Worm (Caenorhabditis elegans) whole organism, young adult: Measurements from ENCODE around the gene tag-124.

Source experiments
- C06A6.2 ChIP-seq: fragments of 200-800 bp; sonication (Bioruptor generic); conservative IDR thresholded peaks from 2 replicates; pipeline ENCODE4 v1.3.6; 2022; ENCODE audit warnings: missing genetic modification characterization, missing compliant biosample characterization
- C17E4.6 ChIP-seq: fragments of 200-800 bp; sonication (Bioruptor generic); IDR thresholded peaks from 2 replicates; pipeline ENCODE4 v1.3.6; 2022; ENCODE audit warnings: missing genetic modification reagents, missing genetic modification characterization, missing compliant biosample characterization
- D2030.7 ChIP-seq: fragments of 200-800 bp; sonication (Bioruptor generic); IDR thresholded peaks from 2 replicates; pipeline ENCODE4 v1.3.6; 2022; ENCODE audit warnings: missing genetic modification reagents, missing genetic modification characterization, missing compliant biosample characterization
- F23B12.7 ChIP-seq: sonication (generic microtip); optimal IDR thresholded peaks from 2 replicates; lab custom pipeline; 2017; ENCODE audit warnings: missing genetic modification characterization, mild to moderate bottlenecking, missing compliant biosample characterization, antibody characterized with exemption, moderate library complexity; ENCODE audit not compliant: insufficient read depth
- F33H1.4 ChIP-seq: fragments of 200-800 bp; sonication (Bioruptor generic); IDR thresholded peaks from 2 replicates; pipeline ENCODE4 v1.3.6; 2022; ENCODE audit warnings: missing genetic modification reagents, missing genetic modification characterization, missing compliant biosample characterization
- F37B4.10 ChIP-seq: fragments of 200-800 bp; sonication (Bioruptor generic); IDR thresholded peaks from 2 replicates; pipeline ENCODE4 v1.3.6; 2022; ENCODE audit warnings: missing genetic modification characterization, missing compliant biosample characterization
- F39B2.1 ChIP-seq: fragments of 200-800 bp; sonication (Bioruptor generic); IDR thresholded peaks from 2 replicates; pipeline ENCODE4 v1.3.6; 2022; ENCODE audit warnings: missing genetic modification reagents, missing genetic modification characterization, missing compliant biosample characterization
- F52B5.7 ChIP-seq: sonication (generic microtip); optimal IDR thresholded peaks from 2 replicates; lab custom pipeline; 2016; ENCODE audit warnings: mild to moderate bottlenecking, missing genetic modification characterization, missing compliant biosample characterization
- F57A8.1 ChIP-seq: fragments of 200-800 bp; sonication (Bioruptor generic); optimal IDR thresholded peaks from 2 replicates; lab custom pipeline; 2018; ENCODE audit warnings: mild to moderate bottlenecking, missing genetic modification characterization, moderate library complexity, missing compliant biosample characterization
- T07F8.4 ChIP-seq: sonication (generic microtip); optimal IDR thresholded peaks from 2 replicates; lab custom pipeline; 2016; ENCODE audit warnings: mild to moderate bottlenecking, missing genetic modification characterization, moderate library complexity, missing compliant biosample characterization
- T26A5.8 ChIP-seq: sonication (generic microtip); optimal IDR thresholded peaks from 2 replicates; lab custom pipeline; 2016; ENCODE audit warnings: missing genetic modification characterization, missing compliant biosample characterization
- Y53F4B.3 ChIP-seq: fragments of 200-800 bp; sonication (Bioruptor generic); IDR thresholded peaks from 2 replicates; pipeline ENCODE4 v1.3.6; 2022; ENCODE audit warnings: missing genetic modification reagents, missing genetic modification characterization, missing compliant biosample characterization
- ama-1 ChIP-seq, 3 experiments: fragments of 150-350 bp in 1 of 3; sonication (generic microtip) in 2 of 3; optimal IDR thresholded peaks; 2 replicates each; lab custom pipeline; 2014 to 2018; ENCODE audit warnings: missing biosample characterization in 2 of 3, missing genetic modification characterization in 2 of 3, missing genetic modification reagents in 2 of 3
- aptf-3 ChIP-seq: fragments of 200-800 bp; sonication (Bioruptor generic); IDR thresholded peaks from 2 replicates; pipeline ENCODE4 v1.3.6; 2022; ENCODE audit warnings: missing genetic modification characterization, missing compliant biosample characterization
- attf-6 ChIP-seq: fragments of 200-800 bp; sonication (Bioruptor generic); IDR thresholded peaks from 2 replicates; pipeline ENCODE4 v1.3.6; 2022; ENCODE audit warnings: missing genetic modification reagents, missing genetic modification characterization, missing compliant biosample characterization
- bed-1 ChIP-seq: fragments of 200-800 bp; sonication (Bioruptor generic); IDR thresholded peaks from 2 replicates; pipeline ENCODE4 v1.3.6; 2022; ENCODE audit warnings: missing genetic modification reagents, missing genetic modification characterization, missing compliant biosample characterization
- bed-2 ChIP-seq: fragments of 200-800 bp; sonication (Bioruptor generic); IDR thresholded peaks from 2 replicates; pipeline ENCODE4 v1.3.6; 2022; ENCODE audit warnings: missing genetic modification reagents, missing genetic modification characterization, missing compliant biosample characterization
- ccch-3 ChIP-seq: fragments of 200-800 bp; sonication (Bioruptor generic); optimal IDR thresholded peaks from 2 replicates; lab custom pipeline; 2018; ENCODE audit warnings: mild to moderate bottlenecking, missing genetic modification characterization, missing compliant biosample characterization
- cebp-1 ChIP-seq, 2 experiments: fragments of 200-800 bp in 1 of 2; sonication (Bioruptor generic) in 1 of 2; sonication (generic microtip) in 1 of 2; IDR thresholded peaks in 1 of 2; optimal IDR thresholded peaks in 1 of 2; 2 replicates each; pipeline versions ENCODE4 v1.3.6 to Lab custom; 2017 to 2022; ENCODE audit warnings: missing compliant biosample characterization in 2 of 2, missing genetic modification characterization in 2 of 2, mild to moderate bottlenecking in 1 of 2, missing genetic modification reagents in 1 of 2, moderate library complexity in 1 of 2
- ceh-40 ChIP-seq: fragments of 200-800 bp; sonication (Bioruptor generic); IDR thresholded peaks from 2 replicates; pipeline ENCODE4 v1.3.6; 2022; ENCODE audit warnings: missing genetic modification characterization, missing compliant biosample characterization
- dox-1 ChIP-seq: fragments of 200-800 bp; sonication (Bioruptor generic); IDR thresholded peaks from 2 replicates; pipeline ENCODE4 v1.3.6; 2022; ENCODE audit warnings: missing genetic modification reagents, missing genetic modification characterization, missing compliant biosample characterization
- efl-1 ChIP-seq: fragments of 150-350 bp; optimal IDR thresholded peaks from 2 replicates; lab custom pipeline; 2014; ENCODE audit warnings: missing biosample characterization, missing genetic modification reagents, missing genetic modification characterization
- egrh-3 ChIP-seq: fragments of 200-800 bp; sonication (Bioruptor generic); IDR thresholded peaks from 2 replicates; pipeline ENCODE4 v1.3.6; 2022; ENCODE audit warnings: missing genetic modification reagents, missing genetic modification characterization, missing compliant biosample characterization
- gei-17 ChIP-seq: fragments of 200-800 bp; sonication (Bioruptor generic); optimal IDR thresholded peaks from 2 replicates; lab custom pipeline; 2018; ENCODE audit warnings: mild to moderate bottlenecking, missing genetic modification characterization, missing compliant biosample characterization
- hmg-1.2 ChIP-seq: fragments of 200-800 bp; sonication (Bioruptor generic); IDR thresholded peaks from 2 replicates; pipeline ENCODE4 v1.3.6; 2022; ENCODE audit warnings: missing genetic modification reagents, missing genetic modification characterization, missing compliant biosample characterization
- lag-1 ChIP-seq: fragments of 200-800 bp; sonication (Bioruptor generic); IDR thresholded peaks from 2 replicates; pipeline ENCODE4 v1.3.6; 2022; ENCODE audit warnings: missing genetic modification reagents, missing genetic modification characterization, missing compliant biosample characterization
- lin-35 ChIP-seq, 3 experiments: fragments of 150-350 bp in 2 of 3; sonication (generic microtip) in 1 of 3; optimal IDR thresholded peaks; 2 replicates each; lab custom pipeline; 2014 to 2018; ENCODE audit warnings: missing biosample characterization in 3 of 3, missing genetic modification characterization in 3 of 3, missing genetic modification reagents in 3 of 3
- lsl-1 ChIP-seq: fragments of 200-800 bp; sonication (Bioruptor generic); optimal IDR thresholded peaks from 2 replicates; lab custom pipeline; 2018; ENCODE audit warnings: mild to moderate bottlenecking, missing genetic modification characterization, moderate library complexity, missing compliant biosample characterization
- madf-6 ChIP-seq: fragments of 200-800 bp; sonication (Bioruptor generic); IDR thresholded peaks from 2 replicates; pipeline ENCODE4 v1.3.6; 2022; ENCODE audit warnings: missing genetic modification reagents, missing genetic modification characterization, missing compliant biosample characterization
- madf-8 ChIP-seq: fragments of 200-800 bp; sonication (Bioruptor generic); conservative IDR thresholded peaks from 2 replicates; pipeline ENCODE4 v1.3.6; 2022; ENCODE audit warnings: missing genetic modification reagents, missing genetic modification characterization, missing compliant biosample characterization
- mcd-1 ChIP-seq: fragments of 200-800 bp; sonication (Bioruptor generic); IDR thresholded peaks from 2 replicates; pipeline ENCODE4 v1.3.6; 2022; ENCODE audit warnings: missing genetic modification reagents, missing genetic modification characterization, missing compliant biosample characterization
- mes-4 ChIP-seq: sonication (generic microtip); optimal IDR thresholded peaks from 2 replicates; lab custom pipeline; 2016; ENCODE audit warnings: missing genotype, missing genetic modification characterization, missing compliant biosample characterization
- nfyb-1 ChIP-seq: fragments of 200-800 bp; sonication (Bioruptor generic); IDR thresholded peaks from 2 replicates; pipeline ENCODE4 v1.3.6; 2022; ENCODE audit warnings: missing genetic modification reagents, missing genetic modification characterization, missing compliant biosample characterization
- rcor-1 ChIP-seq: fragments of 200-800 bp; sonication (Bioruptor generic); IDR thresholded peaks from 2 replicates; pipeline ENCODE4 v1.3.6; 2022; ENCODE audit warnings: missing genetic modification reagents, missing genetic modification characterization, missing compliant biosample characterization
- rpc-1 ChIP-seq, 2 experiments: fragments of 150-350 bp in 1 of 2; sonication (generic microtip) in 1 of 2; optimal IDR thresholded peaks; 2 replicates each; lab custom pipeline; 2014 to 2018; ENCODE audit warnings: missing biosample characterization in 1 of 2, missing genetic modification characterization in 1 of 2, missing genetic modification reagents in 1 of 2, missing genotype in 1 of 2
- sea-2 ChIP-seq: fragments of 200-800 bp; sonication (Bioruptor generic); IDR thresholded peaks from 2 replicates; pipeline ENCODE4 v1.3.6; 2022; ENCODE audit warnings: missing genetic modification characterization, missing compliant biosample characterization
- snpc-1.3 ChIP-seq: sonication (generic microtip); optimal IDR thresholded peaks from 2 replicates; lab custom pipeline; 2017; ENCODE audit warnings: missing genetic modification characterization, mild to moderate bottlenecking, missing compliant biosample characterization, antibody characterized with exemption, moderate library complexity, missing genotype, missing genetic modification reagents; ENCODE audit not compliant: insufficient read depth
- tbx-9 ChIP-seq: sonication (generic microtip); optimal IDR thresholded peaks from 2 replicates; lab custom pipeline; 2016; ENCODE audit warnings: borderline replicate concordance, missing genetic modification characterization, inconsistent platforms, missing compliant biosample characterization
- tlf-1 ChIP-seq: fragments of 200-800 bp; sonication (Bioruptor generic); optimal IDR thresholded peaks from 2 replicates; lab custom pipeline; 2018; ENCODE audit warnings: mild to moderate bottlenecking, missing genetic modification characterization, missing compliant biosample characterization
- xnd-1 ChIP-seq: sonication (generic microtip); optimal IDR thresholded peaks from 2 replicates; lab custom pipeline; 2016; ENCODE audit warnings: missing genotype, missing genetic modification reagents, missing genetic modification characterization, missing compliant biosample characterization
- ztf-6 ChIP-seq: fragments of 200-800 bp; sonication (Bioruptor generic); IDR thresholded peaks from 2 replicates; pipeline ENCODE4 v1.3.6; 2022; ENCODE audit warnings: missing genetic modification reagents, missing genetic modification characterization, missing compliant biosample characterization

The tag-124 gene

DNA sequence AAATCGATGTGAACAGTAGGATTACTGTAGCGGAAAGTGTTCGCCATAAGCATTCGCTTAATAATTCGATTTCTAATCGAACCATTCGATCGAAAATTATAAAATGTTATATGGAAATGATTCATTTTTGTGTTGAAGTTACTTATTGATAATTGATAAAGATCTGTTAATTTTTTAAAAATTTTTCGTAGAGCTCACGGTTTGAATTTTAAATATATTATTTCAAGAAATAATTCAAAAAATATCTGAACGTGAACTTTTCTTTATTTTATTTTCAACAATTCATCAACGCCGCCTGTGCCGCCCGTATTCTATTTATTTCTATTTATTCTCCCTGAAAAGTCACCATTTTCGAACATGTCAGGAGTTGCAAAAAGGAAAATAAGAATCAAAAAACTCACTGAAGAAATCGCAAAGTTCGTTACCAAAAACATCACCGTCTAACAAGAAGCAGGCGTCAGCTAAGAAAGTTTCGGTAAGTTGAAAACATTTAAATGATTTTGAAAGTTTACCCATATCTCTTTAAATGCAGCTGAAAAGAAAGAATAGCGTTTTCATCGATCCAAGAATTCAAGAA lies 20.3 kb downstream of the tag-124 start, which contains the start of the genes T15H9.5 and T15H9.4:
Gene T15H9.5, minus strand, starts transcription at position 101 of the 577 bp plus-strand sequence.
Gene T15H9.4, plus strand, starts transcription at position 527 of the 577 bp plus-strand sequence.
- TF ChIP-seq F37B4.10 = no peak
- TF ChIP-seq tbx-9 = no peak
- TF ChIP-seq lag-1 (GFP tag; lab: Robert Waterston, UW) = no peak
- TF ChIP-seq T07F8.4 (tag; lab: Kevin White, UChicago) = no peak
- TF ChIP-seq F57A8.1 (GFP tag; lab: Kevin White, UChicago) = no peak
- no peak for TF ChIP-seq egrh-3 (GFP tag; lab: Robert Waterston, UW)

DNA sequence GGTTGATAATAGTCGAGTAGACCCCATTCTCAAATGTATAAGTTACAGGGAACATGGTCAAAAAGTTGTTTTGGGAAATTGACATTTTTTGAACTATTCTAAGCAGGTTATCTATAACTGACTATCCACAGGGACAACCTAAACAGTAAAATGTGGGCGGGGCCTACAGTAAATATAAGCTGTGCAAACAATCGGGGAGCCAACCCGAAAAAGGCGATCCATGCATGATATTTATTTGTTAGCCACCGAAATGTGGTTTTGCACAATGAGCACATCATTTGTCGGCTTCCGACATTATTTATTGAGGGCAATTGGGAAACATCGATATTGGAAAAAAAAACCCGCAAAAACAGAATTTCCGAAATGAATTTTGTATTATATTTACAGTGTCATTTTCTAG lies 23.6 kb downstream of the tag-124 start, which contains the start of gene hlh-6:
Gene hlh-6, minus strand, starts transcription at position 101 of the 400 bp plus-strand sequence.
- no peak for TF ChIP-seq tbx-9
- no peak for TF ChIP-seq xnd-1 (tag; lab: Kevin White, UChicago)
- no peak for TF ChIP-seq bed-1
- TF ChIP-seq F39B2.1 (GFP tag; lab: Robert Waterston, UW) = no peak
- no peak for TF ChIP-seq aptf-3 (GFP tag; lab: Robert Waterston, UW)
- TF ChIP-seq C06A6.2 (GFP tag; lab: Robert Waterston, UW) = no peak
- no peak for TF ChIP-seq attf-6 (GFP tag; lab: Robert Waterston, UW)
- TF ChIP-seq rpc-1 (optimal IDR thresholded peaks at IDR 0.05; lab: Kevin White, UChicago) = no peak
- TF ChIP-seq rpc-1 (tag; optimal IDR thresholded peaks at IDR 0.05; lab: Kevin White, UChicago) = no peak
- TF ChIP-seq tlf-1 (GFP tag; lab: Kevin White, UChicago) = no peak
- no peak for TF ChIP-seq D2030.7
- no peak for TF ChIP-seq F33H1.4 (GFP tag; lab: Robert Waterston, UW)

DNA sequence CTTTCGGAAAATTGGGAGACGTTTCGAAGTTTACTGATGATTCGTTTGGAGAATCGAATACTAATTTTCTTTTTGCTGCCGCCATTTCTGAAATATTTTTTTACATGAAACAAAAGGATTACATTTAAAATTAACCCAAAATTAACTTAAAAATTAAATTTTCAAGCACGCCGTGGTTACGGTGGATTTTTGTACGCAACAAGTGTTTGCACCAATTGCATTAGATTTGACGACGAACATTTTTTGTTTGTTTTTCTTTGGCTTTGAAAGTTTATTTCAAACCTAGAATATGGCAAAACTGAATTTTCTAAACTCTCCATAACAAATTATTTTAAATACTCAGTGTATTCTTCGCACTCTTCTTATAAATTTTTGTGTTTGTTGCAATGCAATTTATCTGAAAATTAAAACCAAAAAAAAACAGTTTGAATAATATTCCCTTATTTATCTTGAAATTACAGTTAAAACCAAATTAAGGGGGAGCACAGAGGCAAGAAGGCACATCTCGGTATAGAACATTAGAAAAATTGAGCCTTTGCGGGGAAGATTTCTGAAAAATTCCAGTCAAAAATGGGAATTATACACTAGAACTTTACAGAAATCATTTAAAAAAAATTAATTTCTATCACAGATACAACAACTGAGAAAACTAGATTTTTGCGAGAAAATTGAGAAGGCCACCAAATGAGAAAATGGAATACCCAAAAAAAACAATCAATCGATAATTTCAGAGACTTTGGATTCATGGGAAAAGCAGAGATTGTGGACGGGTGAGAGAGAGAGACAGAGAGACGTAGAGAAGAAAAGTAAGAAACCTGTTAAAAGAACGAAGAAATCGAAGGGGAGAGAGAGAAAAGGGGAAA lies 26.2 kb downstream of the tag-124 start, which contains the start of gene hal-3:
Gene hal-3, minus strand, starts transcription at position 87 of the 863 bp plus-strand sequence.
- TF ChIP-seq F37B4.10 (no peak), bed-2 (GFP tag; lab: Robert Waterston, UW) (no peak), ceh-40 (no peak), T26A5.8 (tag; lab: Kevin White, UChicago) (peak; percentile 1), hmg-1.2 (GFP tag; lab: Robert Waterston, UW) (no peak), sea-2 (GFP tag; lab: Robert Waterston, UW) (no peak), efl-1 (no peak), Y53F4B.3 (GFP tag; lab: Robert Waterston, UW) (no peak), C17E4.6 (GFP tag; lab: Robert Waterston, UW) (no peak), cebp-1 (GFP tag; IDR thresholded peaks at IDR 0.05; lab: Robert Waterston, UW) (no peak), cebp-1 (tag; optimal IDR thresholded peaks at IDR 0.05; lab: Kevin White, UChicago) (peak; percentile 61), ccch-3 (no peak), dox-1 (no peak), ztf-6 (GFP tag; lab: Robert Waterston, UW) (no peak), mes-4 (tag; lab: Kevin White, UChicago) (no peak), nfyb-1 (GFP tag; lab: Robert Waterston, UW) (0 out of 2 replicates have a peak, but pooled peaks have one; percentile 35), egrh-3 (GFP tag; lab: Robert Waterston, UW) (no peak), F23B12.7 (tag; lab: Kevin White, UChicago) (no peak), F52B5.7 (tag; lab: Kevin White, UChicago) (peak; percentile 22), madf-6 (GFP tag; lab: Robert Waterston, UW) (peak; percentile 48; the same call in 1 of the 2 replicates), lin-35 (GFP tag; optimal IDR thresholded peaks at IDR 0.05; lab: Kevin White, UChicago) (no peak), ama-1 (optimal IDR thresholded peaks at IDR 0.05; lab: Kevin White, UChicago) (peak; percentile 77), ama-1 (GFP tag; optimal IDR thresholded peaks at IDR 0.05; lab: Kevin White, UChicago) (no peak), lsl-1 (GFP tag; lab: Kevin White, UChicago) (peak; percentile 60), gei-17 (GFP tag; lab: Kevin White, UChicago) (no peak), snpc-1.3 (tag; lab: Kevin White, UChicago) (no peak), mcd-1 (GFP tag; lab: Robert Waterston, UW) (0 out of 2 replicates have a peak, but pooled peaks have one; percentile 16), madf-8 (no peak), rcor-1 (GFP tag; lab: Robert Waterston, UW) (no peak)
